Fruit fly (Drosophila melanogaster) ovary, adult (tissue): ENCODE data around the gene CG9518.
A peak's percentile ranks its signal among the peaks of the same experiment; 100 is the strongest.

ENCODE experiments used
- CG17801 ChIP-seq: fragments of 200-800 bp; optimal IDR thresholded peaks from 2 replicates; lab custom pipeline; 2019; ENCODE audit warnings: missing biosample characterization, mild to moderate bottlenecking, missing genetic modification characterization, moderate library complexity; ENCODE audit not compliant: partially characterized antibody

The CG9518 gene

DNA sequence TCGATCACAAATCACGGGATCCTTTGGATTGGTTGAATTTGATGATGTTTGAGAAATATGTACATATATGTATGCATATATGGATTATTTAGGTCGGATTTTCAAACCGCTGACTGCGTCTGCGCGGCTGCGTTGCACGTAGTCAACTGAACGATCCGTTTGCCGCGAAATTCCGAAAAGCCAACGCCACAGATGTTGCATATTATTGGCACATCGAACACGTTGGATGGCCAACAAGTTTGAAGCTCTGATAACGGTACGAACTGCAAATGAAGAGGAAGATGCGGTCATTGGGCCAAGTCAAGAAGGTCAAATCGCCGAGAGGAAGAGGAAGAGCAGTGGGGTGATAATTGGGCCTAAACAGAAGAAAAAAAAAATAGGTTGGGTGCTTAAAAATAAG lies at the start of gene CG9518:
Gene CG9518, minus strand, starts transcription at position 154 of the 400 bp plus-strand sequence.
- TF ChIP-seq CG17801 (GFP tag; lab: Kevin White, UChicago), result no peak

DNA sequence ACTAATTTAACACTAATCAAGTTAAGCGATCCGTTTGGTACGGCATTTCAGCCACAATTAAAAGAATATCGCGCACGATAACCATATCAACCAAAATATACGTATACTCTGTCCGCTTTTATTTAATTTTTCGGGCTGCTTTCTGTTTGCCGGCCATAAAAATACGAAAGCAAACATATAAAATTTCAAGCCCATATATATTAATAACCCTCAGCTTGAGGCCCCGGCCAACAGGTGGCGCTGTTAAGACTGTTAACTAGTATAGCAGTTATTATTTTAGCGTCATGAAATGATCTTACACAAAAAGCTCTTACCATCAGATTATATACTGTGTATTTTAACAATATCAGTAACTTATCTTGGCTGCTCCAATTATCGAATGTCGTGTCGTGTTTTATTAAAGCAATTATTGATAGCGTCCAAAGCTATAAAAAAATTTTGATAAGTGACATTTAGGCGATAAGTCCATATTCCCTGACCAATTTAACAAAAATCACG lies 47.8 kb upstream of the CG9518 start, which contains the start of gene Eo:
Gene Eo, minus strand, starts transcription at position 51 of the 498 bp plus-strand sequence.
- TF ChIP-seq CG17801 (GFP tag; lab: Kevin White, UChicago), result peak; percentile 35

DNA sequence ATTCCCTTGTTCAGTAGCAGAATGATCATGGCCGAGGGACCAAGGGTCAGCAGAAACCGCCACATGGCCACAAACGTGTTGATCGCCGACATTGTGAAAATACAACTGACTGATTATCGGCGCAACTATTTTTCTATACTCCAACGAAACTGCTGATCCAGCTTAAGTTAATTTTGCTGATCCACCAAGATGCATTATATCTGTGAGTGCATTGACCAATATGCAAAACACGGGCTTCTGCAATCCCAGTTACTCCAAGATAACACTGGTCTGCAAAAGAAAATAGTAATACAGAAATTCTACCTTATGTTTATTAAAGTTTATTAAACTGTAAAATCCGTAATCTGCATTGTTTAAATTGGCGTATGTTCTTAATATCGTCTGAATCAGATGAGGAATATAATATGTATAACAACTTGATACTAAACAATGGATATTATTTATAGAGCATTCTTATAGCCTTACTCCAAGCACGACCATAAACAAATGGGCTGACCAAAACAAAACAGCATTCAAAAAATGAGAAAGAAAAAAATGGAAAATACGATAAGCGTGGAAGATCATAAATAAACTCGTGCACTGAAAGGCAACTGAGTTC lies 42.8 kb upstream of the CG9518 start, which contains the start of gene CG12398:
Gene CG12398, minus strand, starts transcription at position 107 of the 598 bp plus-strand sequence.
- TF ChIP-seq CG17801 (GFP tag; lab: Kevin White, UChicago), result peak; percentile 60

DNA sequence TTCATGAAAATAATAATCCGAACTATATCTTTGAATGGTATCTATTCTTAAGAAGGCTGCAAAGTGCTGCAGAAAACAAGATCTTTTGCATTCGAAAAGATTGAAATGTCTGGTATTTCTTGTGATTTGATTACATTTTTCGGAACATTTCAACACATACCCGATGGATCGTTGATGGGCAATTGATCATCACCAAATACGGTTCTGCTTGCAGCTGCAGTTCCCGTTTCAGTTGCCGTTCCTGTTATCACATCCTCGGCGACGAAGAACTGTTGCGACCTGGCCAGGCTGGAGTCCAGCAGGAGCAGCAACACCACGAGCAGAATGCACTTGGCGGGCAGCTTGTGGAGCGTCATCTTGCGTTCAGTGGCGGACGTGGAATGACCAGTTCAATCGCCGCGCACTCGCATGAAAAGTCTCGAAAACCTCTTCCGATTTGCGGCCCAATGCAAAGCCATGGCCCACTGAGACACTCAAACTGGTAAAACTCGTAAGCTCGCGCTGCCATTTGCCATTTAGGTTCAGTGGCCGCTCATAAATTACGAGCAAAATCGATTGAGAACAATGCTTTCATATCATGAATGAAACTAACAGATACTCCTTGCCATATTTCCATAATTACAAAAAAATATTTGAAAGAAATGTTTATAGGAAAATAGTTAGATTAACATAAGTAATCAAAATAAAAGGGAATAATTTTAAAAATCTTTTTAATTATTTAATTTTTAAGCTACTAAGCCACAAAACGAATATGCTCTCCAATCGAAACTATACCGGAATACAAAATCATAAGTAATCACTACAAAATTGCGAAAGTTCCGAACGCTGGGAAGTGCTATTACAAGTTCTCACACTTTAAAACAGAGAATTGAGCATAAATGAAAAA lies 39.7 kb upstream of the CG9518 start, which contains the start of gene CG14406:
Gene CG14406, minus strand, starts transcription at position 382 of the 886 bp plus-strand sequence.
- TF ChIP-seq CG17801 (GFP tag; lab: Kevin White, UChicago), result no peak

DNA sequence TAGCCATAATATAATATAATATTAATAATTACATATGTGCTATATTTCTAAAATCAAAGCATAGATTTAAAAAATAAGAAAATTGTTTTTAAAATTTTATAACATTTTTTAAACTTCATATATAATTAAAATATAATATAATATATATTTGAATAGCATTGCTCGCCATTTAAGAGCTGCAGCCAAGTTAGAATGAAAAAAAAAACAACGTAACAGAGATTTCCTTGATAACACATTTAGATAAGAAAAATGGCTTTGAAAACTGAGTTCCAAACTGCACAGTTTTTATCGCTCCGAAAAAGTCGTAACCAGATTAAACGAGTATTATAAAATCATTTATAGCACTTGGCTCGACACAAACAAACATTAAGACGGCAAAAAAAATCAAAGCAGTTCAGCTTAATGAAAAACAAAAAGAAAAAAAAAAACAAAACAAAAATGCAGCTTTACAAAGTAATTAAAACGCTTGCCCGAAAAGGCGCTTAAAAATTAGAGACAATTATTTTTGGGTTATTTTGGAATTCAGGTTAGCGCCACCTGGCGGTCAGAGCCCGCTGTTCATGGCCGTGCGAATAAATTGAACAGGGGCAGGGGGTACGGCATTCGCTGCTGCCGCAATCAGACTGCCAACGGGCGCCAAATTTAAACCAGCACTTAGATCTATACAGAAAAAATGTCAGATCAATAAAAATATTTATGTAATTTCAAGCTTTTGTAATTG lies 38.8 kb upstream of the CG9518 start, which contains the start of gene fiz:
Gene fiz, minus strand, starts transcription at position 51 of the 721 bp plus-strand sequence.
- no peak for TF ChIP-seq CG17801 (GFP tag; lab: Kevin White, UChicago)

DNA sequence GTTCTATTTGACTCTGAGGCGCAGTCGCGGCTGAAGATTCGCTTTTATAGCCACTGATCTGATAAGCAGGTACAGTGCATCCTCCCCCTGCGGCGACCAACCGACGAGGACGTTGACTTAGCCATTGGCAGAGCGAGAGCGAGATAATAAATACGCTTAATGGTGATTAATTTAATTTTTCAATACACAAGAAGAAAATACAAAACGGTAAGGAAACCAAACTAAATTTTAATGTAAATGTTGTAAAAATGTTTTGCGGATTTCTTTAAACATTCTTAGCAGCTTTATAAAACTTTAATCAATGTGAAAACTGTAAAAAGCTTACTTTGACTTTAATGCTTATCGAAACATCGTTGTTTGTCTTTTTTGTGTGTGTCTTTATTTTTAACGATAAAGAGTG lies 38.1 kb upstream of the CG9518 start:
- no peak for TF ChIP-seq CG17801 (GFP tag; lab: Kevin White, UChicago)

DNA sequence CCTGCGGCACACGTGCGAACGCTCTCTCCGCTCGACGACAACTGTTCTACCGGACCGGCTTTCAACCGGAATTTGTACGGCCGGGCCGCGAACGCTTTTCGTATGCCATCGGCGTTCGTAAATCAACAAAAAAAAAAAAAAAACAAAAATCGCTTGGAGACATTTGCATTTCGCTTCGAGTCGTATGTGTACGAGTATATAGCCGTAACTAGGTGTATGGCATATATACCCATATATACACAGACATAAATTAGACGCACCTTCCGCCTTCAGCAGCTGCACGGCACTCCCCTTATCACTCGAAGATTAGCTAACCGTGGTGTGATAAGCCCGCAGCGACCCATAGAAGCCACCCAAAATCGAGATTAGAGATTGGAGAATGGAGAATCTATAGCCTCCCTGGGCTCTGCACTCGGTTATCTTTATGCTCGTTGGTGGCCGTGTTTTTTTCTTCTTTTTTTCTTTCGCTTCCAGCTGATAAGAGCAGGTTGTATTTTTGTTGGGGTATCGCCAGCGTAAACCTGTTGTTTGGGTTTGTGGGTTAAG lies 34.6 kb upstream of the CG9518 start, which contains the start of gene CG9512:
Gene CG9512, minus strand, starts transcription at position 51 of the 546 bp plus-strand sequence.
- TF ChIP-seq CG17801 (GFP tag; lab: Kevin White, UChicago), result no peak

DNA sequence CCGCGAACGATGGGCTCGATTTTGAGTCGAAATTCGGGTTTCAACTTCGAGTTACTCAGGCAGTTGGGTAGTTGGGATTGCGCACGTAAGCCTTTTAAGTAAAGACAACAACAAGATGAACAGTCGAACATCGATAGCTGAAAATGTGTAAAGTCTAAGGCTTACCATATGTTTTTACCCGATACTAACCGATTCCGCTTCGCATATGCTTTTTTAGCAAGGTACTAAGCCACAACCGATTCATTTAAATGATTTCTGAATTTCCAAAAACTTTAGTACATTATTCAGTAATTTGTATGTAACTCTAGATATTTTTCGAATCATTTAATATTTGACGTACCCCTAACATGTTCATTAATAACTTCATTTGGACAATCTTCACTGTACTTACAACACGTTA lies 26.6 kb upstream of the CG9518 start:
- TF ChIP-seq CG17801 (GFP tag; lab: Kevin White, UChicago), result no peak

DNA sequence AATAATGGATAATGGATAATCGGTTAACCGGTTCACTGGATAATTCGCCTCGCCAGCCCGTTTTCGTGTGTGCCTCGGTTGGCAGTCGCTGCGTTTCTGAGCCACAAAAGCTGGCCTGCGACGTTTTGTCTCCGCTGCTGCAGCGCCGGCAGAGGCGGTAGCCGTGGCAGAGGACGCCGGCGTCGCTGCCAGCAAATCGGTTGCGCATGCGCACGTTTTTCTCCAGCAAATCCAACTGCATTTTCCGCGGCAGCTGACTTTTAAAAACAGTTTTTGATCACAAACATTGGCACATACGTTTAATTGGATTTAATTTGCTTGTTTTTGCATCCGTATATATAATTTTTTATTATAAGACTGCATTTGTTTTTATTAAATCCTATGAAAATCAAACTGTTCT lies 25.8 kb upstream of the CG9518 start, which contains the start of gene CG9514:
Gene CG9514, minus strand, starts transcription at position 101 of the 400 bp plus-strand sequence.
- TF ChIP-seq CG17801 (GFP tag; lab: Kevin White, UChicago), result no peak

DNA sequence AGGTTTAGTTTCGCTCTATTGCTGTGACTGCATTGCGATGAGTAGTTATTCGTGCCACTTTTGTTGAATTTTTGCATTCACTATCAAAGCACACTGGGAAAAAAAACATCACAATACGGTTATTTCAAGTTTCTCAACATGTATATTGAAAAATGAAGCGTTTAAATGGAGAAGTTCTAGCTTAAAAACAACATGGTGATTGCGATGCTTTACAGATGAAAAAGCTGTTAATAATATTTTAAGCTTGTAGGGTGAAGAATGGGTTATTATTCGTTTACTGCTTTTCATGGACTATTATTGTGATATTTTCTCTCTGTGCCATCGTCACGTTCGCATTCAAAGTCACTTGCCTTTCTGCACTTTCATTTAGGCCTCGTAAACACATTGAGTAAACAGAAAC lies 25.3 kb upstream of the CG9518 start:
- no peak for TF ChIP-seq CG17801 (GFP tag; lab: Kevin White, UChicago)

DNA sequence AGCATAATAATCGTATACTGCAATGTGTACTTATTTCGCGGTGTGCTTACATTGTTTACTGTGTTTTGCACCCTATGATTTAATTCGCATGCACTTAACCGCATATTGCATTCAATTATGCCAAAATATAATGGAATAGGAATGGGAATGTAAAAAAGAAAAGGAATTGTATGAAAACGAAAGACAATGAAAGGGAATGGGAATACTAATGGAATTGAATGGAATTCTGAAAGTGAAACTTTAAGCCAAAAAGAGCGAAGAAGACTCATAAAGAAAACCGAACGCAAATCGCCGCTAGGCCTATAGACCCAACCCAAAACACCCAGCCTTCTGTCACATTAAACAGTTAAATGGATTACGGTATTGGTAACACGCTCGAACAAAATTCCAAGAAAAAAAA lies 22.9 kb upstream of the CG9518 start:
- TF ChIP-seq CG17801 (GFP tag; lab: Kevin White, UChicago), result no peak

DNA sequence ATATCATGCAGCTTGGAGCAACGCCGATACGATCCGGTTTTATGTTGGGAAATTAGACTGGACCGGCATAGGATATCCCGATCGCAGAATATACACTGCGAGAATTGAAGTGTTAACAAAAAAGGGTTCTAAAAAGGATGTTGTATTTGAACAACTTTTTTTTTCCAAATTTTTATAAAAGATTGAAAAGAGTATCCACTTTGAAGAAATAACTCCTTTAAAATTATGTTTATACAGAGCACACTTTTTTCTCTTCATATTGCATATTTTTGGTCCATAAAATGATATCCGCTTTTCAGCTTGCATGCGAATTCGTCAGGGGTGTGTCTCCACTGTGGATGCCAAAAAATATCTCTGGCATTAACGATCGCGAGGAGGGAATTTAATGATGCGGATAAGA lies 21.3 kb upstream of the CG9518 start:
- no peak for TF ChIP-seq CG17801 (GFP tag; lab: Kevin White, UChicago)

DNA sequence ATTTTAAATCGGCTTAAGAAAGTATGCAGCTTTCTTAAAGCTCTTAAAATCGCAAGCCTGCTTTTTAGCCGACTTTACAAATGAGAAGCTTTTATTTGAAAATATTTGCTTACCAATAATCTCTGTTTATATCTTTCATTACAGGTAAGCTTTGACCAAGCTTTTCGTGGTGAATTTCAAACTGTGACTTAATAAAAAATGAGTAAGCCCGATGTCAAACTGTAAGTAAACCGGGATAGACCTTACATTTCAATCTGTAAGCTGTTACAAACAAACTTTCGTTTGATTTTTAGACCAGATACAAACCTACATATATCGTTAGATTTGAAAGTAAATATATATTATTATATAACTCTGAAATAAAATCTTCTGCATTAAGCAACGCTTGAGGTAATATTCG lies 14.6 kb upstream of the CG9518 start:
- TF ChIP-seq CG17801 (GFP tag; lab: Kevin White, UChicago), result no peak

DNA sequence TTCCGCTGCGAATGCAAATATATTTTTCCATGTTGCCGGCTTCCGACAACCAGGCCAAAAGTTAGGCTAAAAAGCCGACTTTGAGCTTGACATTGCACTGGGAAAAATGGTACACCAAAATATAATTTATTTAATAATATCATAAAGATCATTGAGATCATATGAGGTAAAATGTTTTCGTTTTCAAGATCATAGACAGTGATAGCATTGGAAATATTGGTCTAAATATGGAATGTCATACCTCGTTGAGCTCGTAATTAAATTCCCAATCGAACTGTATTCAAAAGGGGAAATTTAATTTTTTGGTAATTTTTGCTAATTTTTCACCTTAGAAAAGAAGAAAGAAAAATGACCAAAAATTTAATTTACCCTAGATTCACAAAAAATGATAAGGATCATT lies 13.0 kb upstream of the CG9518 start:
- no peak for TF ChIP-seq CG17801 (GFP tag; lab: Kevin White, UChicago)
